Worm (Caenorhabditis elegans): ENCODE results near the gene F43H9.3.

DNA sequence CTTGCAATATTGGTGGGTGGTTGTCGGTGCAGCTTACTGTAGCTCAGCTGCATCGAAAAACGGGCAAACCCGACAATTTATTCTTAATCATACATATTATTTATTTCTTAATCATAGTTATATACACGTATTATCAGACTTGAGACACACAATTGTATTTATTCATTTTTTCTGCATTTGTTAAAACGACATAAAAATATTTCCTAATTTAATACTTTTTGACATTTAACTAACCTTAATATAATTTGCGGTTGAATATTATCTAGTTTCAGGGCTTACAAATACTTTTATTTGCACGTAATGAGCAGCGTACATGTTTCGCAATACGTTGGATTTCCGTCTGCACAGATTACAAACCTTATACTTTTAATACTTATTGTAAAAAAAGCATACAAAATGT, 33.6 kb upstream of the F43H9.3 start, which contains the start of gene str-138:
- no peak for TF ChIP-seq ama-1 (optimal IDR thresholded peaks at IDR 0.05)
- TF ChIP-seq ama-1 (GFP tag; optimal IDR thresholded peaks at IDR 0.05): no peak
- TF ChIP-seq madf-6 (GFP tag; IDR thresholded peaks at IDR 0.05): no peak
- no peak for TF ChIP-seq F33H1.4 (GFP tag; IDR thresholded peaks at IDR 0.05)
- TF ChIP-seq mxl-1 (tag; optimal IDR thresholded peaks at IDR 0.05): no peak
- no peak for TF ChIP-seq F57C9.4 (tag; optimal IDR thresholded peaks at IDR 0.05)
- TF ChIP-seq ztf-22 (GFP tag; optimal IDR thresholded peaks at IDR 0.05): no peak

Data from whole organism, young adult.